Worm (Caenorhabditis elegans) whole organism, L4/young adult: Measurements from ENCODE around the gene F37B4.10.

Experiments
- W03F9.2 ChIP-seq: fragments of 150-350 bp; optimal IDR thresholded peaks from 2 replicates; lab custom pipeline; 2014; ENCODE audit warnings: missing biosample characterization, missing genetic modification characterization
- dao-5 ChIP-seq: sonication (generic microtip); optimal IDR thresholded peaks from 2 replicates; lab custom pipeline; 2016; ENCODE audit warnings: missing genotype, missing genetic modification characterization, moderate library complexity, missing compliant biosample characterization
- him-1 ChIP-seq: sonication (generic microtip); optimal IDR thresholded peaks from 2 replicates; lab custom pipeline; 2016; ENCODE audit warnings: missing genotype, missing genetic modification reagents, missing genetic modification characterization, missing compliant biosample characterization

DNA sequence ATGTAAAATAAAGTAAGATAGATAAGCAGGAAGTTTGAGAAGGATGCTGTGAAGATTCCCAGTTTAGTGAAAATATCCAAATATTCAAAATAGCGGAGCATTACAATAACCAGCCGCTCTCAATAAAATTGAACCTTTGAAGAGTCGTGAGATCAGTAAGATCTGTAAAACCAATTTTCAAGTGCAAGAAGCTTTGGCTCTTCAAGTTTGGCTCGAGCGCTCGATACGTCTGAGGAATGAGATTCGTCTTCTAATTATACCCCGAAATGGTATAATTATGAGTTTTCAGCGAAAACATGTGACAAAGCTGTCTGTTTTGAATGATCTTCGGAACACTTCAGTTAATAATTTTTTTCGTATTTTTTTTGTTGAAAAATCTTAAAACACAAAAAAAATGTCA lies 22.5 kb upstream of the F37B4.10 start, which contains the start of gene str-46:
- no peak for TF ChIP-seq dao-5 (tag; lab: Kevin White, UChicago)
- no peak for TF ChIP-seq him-1 (tag; lab: Kevin White, UChicago)
- TF ChIP-seq W03F9.2: no peak
